Worm (Caenorhabditis elegans): ENCODE measurements around the gene gst-7.

- no peak for TF ChIP-seq dmd-9 (GFP tag; IDR thresholded peaks at IDR 0.05)
- no peak for TF ChIP-seq lin-13 (GFP tag; optimal IDR thresholded peaks at IDR 0.05)
- no peak for TF ChIP-seq R02D3.7 (tag; optimal IDR thresholded peaks at IDR 0.05)
- TF ChIP-seq lin-15B (tag; optimal IDR thresholded peaks at IDR 0.05) = no peak
- TF ChIP-seq lim-7 (GFP tag; IDR thresholded peaks at IDR 0.05) = no peak
Measured at ce11 chrII:4858906-4859411, 22.9 kb upstream of the gst-7 start.

All from whole organism, L4 larva.